Worm (Caenorhabditis elegans) whole organism, midembryonic: Measurements from ENCODE around the gene ZK84.2.

Source experiments
- cog-1 ChIP-seq: sonication (generic microtip); optimal IDR thresholded peaks from 2 replicates; lab custom pipeline; 2016; ENCODE audit warnings: missing genetic modification characterization, missing compliant biosample characterization
- flt-1 ChIP-seq: fragments of 200-800 bp; sonication (Bioruptor generic); IDR thresholded peaks from 2 replicates; pipeline ENCODE4 v1.3.6; 2022; ENCODE audit warnings: missing genetic modification characterization, missing compliant biosample characterization
- klf-2 ChIP-seq: fragments of 200-800 bp; sonication (Bioruptor generic); conservative IDR thresholded peaks from 2 replicates; pipeline ENCODE4 v1.3.6; 2022; ENCODE audit warnings: missing genetic modification reagents, missing genetic modification characterization, missing compliant biosample characterization
- med-1 ChIP-seq: sonication (generic microtip); optimal IDR thresholded peaks from 2 replicates; lab custom pipeline; 2017; ENCODE audit warnings: missing genetic modification characterization, mild to moderate bottlenecking, missing compliant biosample characterization, antibody characterized with exemption, missing genetic modification reagents; ENCODE audit not compliant: insufficient read depth
- tab-1 ChIP-seq: fragments of 200-800 bp; sonication (Bioruptor generic); IDR thresholded peaks from 2 replicates; pipeline ENCODE4 v1.3.6; 2022; ENCODE audit warnings: missing genetic modification characterization, missing compliant biosample characterization
- ztf-23 ChIP-seq: fragments of 200-800 bp; sonication (Bioruptor generic); IDR thresholded peaks from 2 replicates; pipeline ENCODE4 v1.3.6; 2022; ENCODE audit warnings: missing genetic modification reagents, missing genetic modification characterization, missing compliant biosample characterization
- ztf-29 ChIP-seq: fragments of 200-800 bp; sonication (Bioruptor generic); IDR thresholded peaks from 2 replicates; pipeline ENCODE4 v1.3.6; 2022; ENCODE audit warnings: missing genetic modification reagents, missing genetic modification characterization, missing compliant biosample characterization

DNA sequence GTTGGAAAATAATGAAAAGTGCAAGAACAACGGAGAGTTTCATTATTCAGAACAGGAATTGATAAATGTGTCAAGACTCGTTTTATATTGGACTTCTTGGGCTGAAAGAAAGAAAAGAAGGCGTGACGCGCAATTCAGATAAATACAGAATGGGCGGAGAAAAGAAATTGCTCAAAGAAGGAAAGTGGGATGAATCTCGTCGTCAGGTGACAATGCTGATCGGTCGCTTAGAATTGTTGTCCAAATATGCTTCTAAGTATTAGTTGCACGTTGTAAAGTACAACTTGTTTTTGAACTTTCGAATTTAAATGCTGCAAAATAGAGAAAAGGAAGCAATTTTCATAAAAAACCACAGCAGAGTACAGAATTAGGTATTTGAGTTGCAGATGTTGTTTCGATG, 23.5 kb upstream of the ZK84.2 start, which contains the start of gene ins-3:
- TF ChIP-seq ztf-29 (GFP tag; lab: Robert Waterston, UW) (no peak), ztf-23 (GFP tag; lab: Robert Waterston, UW) (no peak), flt-1 (GFP tag; lab: Robert Waterston, UW) (no peak), tab-1 (GFP tag; lab: Robert Waterston, UW) (no peak), klf-2 (GFP tag; lab: Robert Waterston, UW) (no peak), cog-1 (tag; lab: Kevin White, UChicago) (no peak), med-1 (GFP tag; lab: Kevin White, UChicago) (no peak)
